Fruit fly (Drosophila melanogaster): Measurements from ENCODE around the gene CG1368.

CG1368 gene

dm6 chrX:14211250-14211944 is 36.8 kb downstream of the CG1368 start (continued):
- TF ChIP-seq fd59A (GFP tag; optimal IDR thresholded peaks at IDR 0.05) (peak; percentile 37), CG6808 (GFP tag; optimal IDR thresholded peaks at IDR 0.05) (peak; percentile 46), esn (GFP tag; optimal IDR thresholded peaks at IDR 0.05) (peak; percentile 14), pdm3 (GFP tag; optimal IDR thresholded peaks at IDR 0.05) (peak; percentile 55), Hr39 (GFP tag; optimal IDR thresholded peaks at IDR 0.05) (no peak), dsx (GFP tag; optimal IDR thresholded peaks at IDR 0.05; ENCODE audit: poor library complexity, severe bottlenecking) (peak; percentile 71), CG9139 (GFP tag; optimal IDR thresholded peaks at IDR 0.05) (no peak), salr (GFP tag; optimal IDR thresholded peaks at IDR 0.05) (peak in 1 of 2 experiments; percentile 49), CG3919 (GFP tag; optimal IDR thresholded peaks at IDR 0.05) (no peak), Eip75B (GFP tag; optimal IDR thresholded peaks at IDR 0.05) (no peak), CG4318 (GFP tag; optimal IDR thresholded peaks at IDR 0.05) (peak; percentile 40), Ets96B (tag; optimal IDR thresholded peaks at IDR 0.05) (no peak), Ets21C (GFP tag; optimal IDR thresholded peaks at IDR 0.05) (no peak), lz (GFP tag; optimal IDR thresholded peaks at IDR 0.05) (no peak), dac (GFP tag; optimal IDR thresholded peaks at IDR 0.05) (no peak), CG16779 (tag; optimal IDR thresholded peaks at IDR 0.05) (no peak), CG6276 (GFP tag; optimal IDR thresholded peaks at IDR 0.05) (no peak)

dm6 chrX:14212147-14212792 is 37.7 kb downstream of the CG1368 start:
- TF ChIP-seq spab (GFP tag; optimal IDR thresholded peaks at IDR 0.05) (no peak), Ets21C (GFP tag; optimal IDR thresholded peaks at IDR 0.05) (no peak), ss (GFP tag; optimal IDR thresholded peaks at IDR 0.05) (peak; percentile 23 to 48), Eip78C (GFP tag) (peak; percentile 4), CG6808 (GFP tag; optimal IDR thresholded peaks at IDR 0.05) (peak; percentile 1), Ets96B (tag; optimal IDR thresholded peaks at IDR 0.05) (no peak), CG10631 (GFP tag; optimal IDR thresholded peaks at IDR 0.05) (no peak), CG1621 (tag; optimal IDR thresholded peaks at IDR 0.05) (peak; percentile 61), eg (GFP tag; IDR thresholded peaks at IDR 0.05) (peak; percentile 18; the same call in 1 of the 3 replicates), dsx (GFP tag; optimal IDR thresholded peaks at IDR 0.05; ENCODE audit: poor library complexity, severe bottlenecking) (peak; percentile 12), svp (GFP tag) (peak; percentile 47), CG9139 (GFP tag; optimal IDR thresholded peaks at IDR 0.05) (peak; percentile 38), CG6163 (GFP tag; IDR thresholded peaks at IDR 0.05) (0 out of 3 replicates have a peak, but pooled peaks have one; percentile 42), acj6 (GFP tag; optimal IDR thresholded peaks at IDR 0.05) (no peak)

dm6 chrX:14213509-14214154 is 39.1 kb downstream of the CG1368 start:
- TF ChIP-seq topi (GFP tag; optimal IDR thresholded peaks at IDR 0.05) (no peak), spab (GFP tag; optimal IDR thresholded peaks at IDR 0.05) (no peak), acj6 (GFP tag; optimal IDR thresholded peaks at IDR 0.05) (peak; percentile 30), net (GFP tag; optimal IDR thresholded peaks at IDR 0.05) (peak; percentile 5), vri (GFP tag; optimal IDR thresholded peaks at IDR 0.05) (no peak), Ets96B (tag; optimal IDR thresholded peaks at IDR 0.05) (no peak), CG32006 (GFP tag; optimal IDR thresholded peaks at IDR 0.05) (peak; percentile 77), fd59A (GFP tag; optimal IDR thresholded peaks at IDR 0.05) (no peak), fkh (GFP tag; optimal IDR thresholded peaks at IDR 0.05) (peak; percentile 18), svp (GFP tag) (no peak), fd85E (GFP tag; optimal IDR thresholded peaks at IDR 0.05) (no peak), pdm3 (GFP tag; optimal IDR thresholded peaks at IDR 0.05) (peak; percentile 30), CG8319 (GFP tag; optimal IDR thresholded peaks at IDR 0.05) (no peak), CG3032 (tag; optimal IDR thresholded peaks at IDR 0.05) (no peak), Hr4 (GFP tag; optimal IDR thresholded peaks at IDR 0.05) (peak; percentile 71), Sox15 (GFP tag; optimal IDR thresholded peaks at IDR 0.05) (no peak), dsx (GFP tag; optimal IDR thresholded peaks at IDR 0.05; ENCODE audit: poor library complexity, severe bottlenecking) (no peak), Smox (GFP tag; optimal IDR thresholded peaks at IDR 0.05) (no peak), CG6792 (GFP tag; optimal IDR thresholded peaks at IDR 0.05) (no peak), CG8119 (GFP tag; IDR thresholded peaks at IDR 0.05) (peak; percentile 54; the same call in 2 of the 3 replicates), CG6854 (GFP tag; optimal IDR thresholded peaks at IDR 0.05) (no peak), CG6163 (GFP tag; IDR thresholded peaks at IDR 0.05) (no peak), Eip75B (GFP tag; optimal IDR thresholded peaks at IDR 0.05) (peak; percentile 16), CG34406 (GFP tag; optimal IDR thresholded peaks at IDR 0.05) (no peak), eg (GFP tag; IDR thresholded peaks at IDR 0.05) (peak; percentile 72), CG3919 (GFP tag; optimal IDR thresholded peaks at IDR 0.05) (peak; percentile 39), Ets21C (GFP tag; optimal IDR thresholded peaks at IDR 0.05) (no peak), Eip78C (GFP tag) (peak; percentile 77), CG11294 (GFP tag; IDR thresholded peaks at IDR 0.05) (no peak), salr (GFP tag; optimal IDR thresholded peaks at IDR 0.05) (peak in 1 of 2 experiments; percentile 30), CG6808 (GFP tag; optimal IDR thresholded peaks at IDR 0.05) (peak; percentile 51)
